Worm (Caenorhabditis elegans): ENCODE measurements around the gene amt-3.
A peak's percentile ranks its signal among the peaks of the same experiment; 100 is the strongest.

amt-3 gene

DNA sequence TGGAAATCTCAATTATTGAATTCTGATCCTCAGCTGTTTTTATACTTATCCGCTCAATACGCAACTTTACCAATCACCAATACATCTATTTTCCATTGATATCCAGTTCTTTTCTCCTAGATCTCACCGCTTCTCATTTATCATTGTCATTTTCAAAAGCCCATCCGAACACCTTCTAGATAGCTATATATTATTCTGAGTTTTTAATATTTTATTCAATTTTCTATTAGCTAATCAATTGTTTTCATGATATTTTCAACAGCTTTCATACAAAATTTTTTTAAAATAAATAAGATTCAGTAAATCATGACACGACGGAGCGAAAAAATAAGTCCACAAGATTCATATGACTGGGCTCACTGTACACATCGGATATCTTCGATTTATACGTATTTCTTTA is 12.2 kb upstream of the amt-3 start, which contains the start of gene F49E12.12:
Gene F49E12.12 (plus strand): TSS at position 301 of the 400 bp plus-strand sequence.
- TF ChIP-seq elt-1 (tag; optimal IDR thresholded peaks at IDR 0.05) = no peak
- no peak for TF ChIP-seq unc-55 (GFP tag; optimal IDR thresholded peaks at IDR 0.05)
- TF ChIP-seq egl-27 (tag; optimal IDR thresholded peaks at IDR 0.05) = no peak
- no peak for TF ChIP-seq fos-1 (tag; optimal IDR thresholded peaks at IDR 0.05)
- no peak for TF ChIP-seq R02D3.7 (tag; optimal IDR thresholded peaks at IDR 0.05)
- TF ChIP-seq nhr-6 (tag; optimal IDR thresholded peaks at IDR 0.05) = no peak
- TF ChIP-seq F13H6.1 (tag; optimal IDR thresholded peaks at IDR 0.05) = no peak
- TF ChIP-seq elt-3 (tag; optimal IDR thresholded peaks at IDR 0.05) = no peak
- no peak for TF ChIP-seq mdl-1 (tag; optimal IDR thresholded peaks at IDR 0.05)
- TF ChIP-seq sem-4 (tag; optimal IDR thresholded peaks at IDR 0.05) = no peak
- TF ChIP-seq lin-13 (GFP tag; optimal IDR thresholded peaks at IDR 0.05) = no peak
- no peak for TF ChIP-seq sma-3 (GFP tag; optimal IDR thresholded peaks at IDR 0.05)

- no peak for TF ChIP-seq lin-39 (tag; optimal IDR thresholded peaks at IDR 0.05)
- peak; percentile 77 for TF ChIP-seq blmp-1 (tag; optimal IDR thresholded peaks at IDR 0.05; ENCODE audit: insufficient read depth)
Measured at ce11 chrII:8380188-8380587, 11.2 kb upstream of the amt-3 start.

DNA sequence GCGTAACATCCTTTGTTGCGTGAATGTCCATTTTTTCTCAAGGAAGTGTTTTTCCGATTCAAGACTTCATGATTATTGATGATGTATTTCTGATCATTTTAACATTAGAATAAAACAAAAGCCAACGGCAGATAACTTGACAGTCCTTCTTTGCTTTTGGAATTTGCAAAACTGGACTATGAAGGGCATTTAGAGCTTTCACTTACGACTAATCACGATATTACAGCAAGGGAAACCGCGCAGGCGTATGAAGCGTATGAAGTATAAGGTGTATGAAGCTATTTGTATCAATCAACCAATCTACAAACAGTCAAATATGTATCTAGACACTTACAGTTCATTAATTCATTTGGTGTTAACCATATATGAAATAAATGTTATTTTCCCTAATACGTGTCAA is 8.8 kb upstream of the amt-3 start:
- TF ChIP-seq mdl-1 (tag; optimal IDR thresholded peaks at IDR 0.05) (no peak), skn-1 (tag; optimal IDR thresholded peaks at IDR 0.05) (no peak), sma-3 (GFP tag; optimal IDR thresholded peaks at IDR 0.05) (no peak), nhr-11 (tag; optimal IDR thresholded peaks at IDR 0.05) (no peak), ama-1 (optimal IDR thresholded peaks at IDR 0.05) (no peak), snpc-4 (tag; optimal IDR thresholded peaks at IDR 0.05) (no peak), sem-4 (tag; optimal IDR thresholded peaks at IDR 0.05) (no peak), egl-27 (tag; optimal IDR thresholded peaks at IDR 0.05) (no peak), unc-62 (GFP tag; optimal IDR thresholded peaks at IDR 0.05) (no peak), gmeb-1 (tag; optimal IDR thresholded peaks at IDR 0.05) (no peak), lsy-2 (tag; optimal IDR thresholded peaks at IDR 0.05) (no peak), nhr-25 (tag; optimal IDR thresholded peaks at IDR 0.05) (no peak), unc-55 (GFP tag; optimal IDR thresholded peaks at IDR 0.05) (no peak), nhr-6 (tag; optimal IDR thresholded peaks at IDR 0.05) (no peak), ceh-82 (tag; optimal IDR thresholded peaks at IDR 0.05) (no peak), zag-1 (tag; optimal IDR thresholded peaks at IDR 0.05) (no peak), ceh-16 (tag; optimal IDR thresholded peaks at IDR 0.05) (no peak), nhr-23 (tag; optimal IDR thresholded peaks at IDR 0.05) (no peak), nhr-129 (tag; optimal IDR thresholded peaks at IDR 0.05) (no peak), mbf-1 (tag; optimal IDR thresholded peaks at IDR 0.05) (no peak)

DNA sequence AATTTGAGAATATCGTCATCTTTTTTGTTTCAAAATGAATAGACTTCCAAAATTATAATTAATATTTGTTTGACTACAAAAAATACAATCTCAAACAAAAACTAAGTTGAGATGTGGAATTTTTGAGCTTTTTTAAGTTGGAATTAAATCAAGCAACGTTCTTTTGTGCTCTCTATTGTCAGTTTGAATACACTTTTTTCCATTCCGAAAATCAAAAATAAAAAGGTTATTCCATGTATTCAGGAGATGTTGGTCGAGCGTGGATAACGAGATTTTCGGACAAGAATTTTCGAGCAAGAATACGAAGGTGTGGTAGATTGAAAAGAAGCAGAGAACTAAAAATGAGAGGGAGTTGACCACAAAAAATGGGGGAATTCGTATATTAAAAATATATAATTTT is 1.2 kb upstream of the amt-3 start:
- TF ChIP-seq ztf-1 (GFP tag; conservative IDR thresholded peaks at IDR 0.05) = no peak
- TF ChIP-seq unc-62 (GFP tag; optimal IDR thresholded peaks at IDR 0.05) = no peak

- no peak for TF ChIP-seq nhr-129 (tag; optimal IDR thresholded peaks at IDR 0.05)
- TF ChIP-seq ztf-1 (GFP tag; conservative IDR thresholded peaks at IDR 0.05) = no peak
- no peak for TF ChIP-seq dmd-4 (tag; optimal IDR thresholded peaks at IDR 0.05)
- TF ChIP-seq egl-27 (tag; optimal IDR thresholded peaks at IDR 0.05) = no peak
- TF ChIP-seq elt-3 (tag; optimal IDR thresholded peaks at IDR 0.05) = no peak
- TF ChIP-seq nhr-21 (tag; optimal IDR thresholded peaks at IDR 0.05) = no peak
- no peak for TF ChIP-seq elt-1 (tag; optimal IDR thresholded peaks at IDR 0.05)
- TF ChIP-seq mbf-1 (tag; optimal IDR thresholded peaks at IDR 0.05) = no peak
- TF ChIP-seq sma-9 (GFP tag; optimal IDR thresholded peaks at IDR 0.05) = no peak
- no peak for TF ChIP-seq sma-9 (tag; optimal IDR thresholded peaks at IDR 0.05)
- no peak for TF ChIP-seq snpc-4 (tag; optimal IDR thresholded peaks at IDR 0.05)
- TF ChIP-seq lin-39 (tag; optimal IDR thresholded peaks at IDR 0.05) = no peak
- TF ChIP-seq nhr-77 (tag; optimal IDR thresholded peaks at IDR 0.05) = no peak
- no peak for TF ChIP-seq crh-2 (tag; optimal IDR thresholded peaks at IDR 0.05)
- no peak for TF ChIP-seq nhr-237 (tag; optimal IDR thresholded peaks at IDR 0.05)
- TF ChIP-seq ztf-11 (tag; optimal IDR thresholded peaks at IDR 0.05) = no peak
- TF ChIP-seq unc-39 (tag; optimal IDR thresholded peaks at IDR 0.05) = no peak
Measured at ce11 chrII:8360453-8360852, 8.5 kb downstream of the amt-3 start, which contains the start of gene M195.2. TSS of gene M195.2 (plus strand) at chrII:8360753.

Data from whole organism, L2 larva.